Fruit fly (Drosophila melanogaster): ENCODE measurements around the gene CG32547.
A peak's percentile ranks its signal among the peaks of the same experiment; 100 is the strongest.

The CG32547 gene

DNA sequence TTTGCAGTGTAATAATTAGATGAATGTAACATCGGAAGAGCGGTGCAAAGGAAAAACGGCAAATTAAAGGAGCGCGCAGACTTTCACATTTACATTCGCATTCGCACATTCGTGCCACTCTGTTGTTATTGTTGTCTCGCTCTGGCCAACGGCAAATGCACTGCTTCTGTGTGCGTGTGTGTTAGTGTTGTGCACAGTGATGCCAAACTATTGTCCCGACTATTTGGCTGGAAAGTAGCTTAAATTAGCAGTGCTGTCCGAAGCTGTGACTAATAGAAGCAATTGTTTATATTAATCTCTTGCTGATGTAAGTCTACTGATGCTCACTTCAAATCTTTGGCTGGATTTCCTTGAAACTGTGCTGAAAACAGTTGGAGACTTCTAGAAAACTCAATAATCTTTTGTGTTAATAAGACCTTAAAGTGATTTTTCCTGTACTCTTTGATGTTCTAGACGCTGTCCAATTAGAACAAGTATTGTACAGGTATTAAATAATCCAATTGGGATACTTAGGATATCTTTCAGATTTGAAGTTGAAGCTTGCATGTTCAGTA lies 36.8 kb upstream of the CG32547 start:
- no peak for TF ChIP-seq Eip93F (GFP tag; optimal IDR thresholded peaks at IDR 0.05)
- peak; percentile 48 for TF ChIP-seq CG6808 (GFP tag; optimal IDR thresholded peaks at IDR 0.05)
- 0 out of 3 replicates have a peak, but pooled peaks have one; percentile 27 for TF ChIP-seq CG6163 (GFP tag; IDR thresholded peaks at IDR 0.05)
- TF ChIP-seq CG3919 (GFP tag; optimal IDR thresholded peaks at IDR 0.05), result no peak
- TF ChIP-seq Lpt (GFP tag; optimal IDR thresholded peaks at IDR 0.05), result no peak
- no peak for TF ChIP-seq Gug (GFP tag; IDR thresholded peaks at IDR 0.05)
- TF ChIP-seq topi (GFP tag; optimal IDR thresholded peaks at IDR 0.05), result no peak
- peak; percentile 15 for TF ChIP-seq acj6 (GFP tag; optimal IDR thresholded peaks at IDR 0.05)
- no peak for TF ChIP-seq Hr38 (GFP tag; optimal IDR thresholded peaks at IDR 0.05)
- TF ChIP-seq CG3032 (tag; optimal IDR thresholded peaks at IDR 0.05), result no peak
- TF ChIP-seq Sox102F (GFP tag; optimal IDR thresholded peaks at IDR 0.05), result peak; percentile 15
- TF ChIP-seq Hr39 (GFP tag; optimal IDR thresholded peaks at IDR 0.05), result peak; percentile 11
- no peak for TF ChIP-seq Ets96B (tag; optimal IDR thresholded peaks at IDR 0.05)
- peak; percentile 58 for TF ChIP-seq svp (GFP tag)
- no peak for TF ChIP-seq CG6854 (GFP tag; optimal IDR thresholded peaks at IDR 0.05)
- TF ChIP-seq CG9139 (GFP tag; optimal IDR thresholded peaks at IDR 0.05), result no peak
- TF ChIP-seq Smox (GFP tag; optimal IDR thresholded peaks at IDR 0.05), result no peak
- TF ChIP-seq CG15336 (GFP tag; IDR thresholded peaks at IDR 0.05), result no peak
- no peak for TF ChIP-seq Sox15 (GFP tag; optimal IDR thresholded peaks at IDR 0.05)
- no peak for TF ChIP-seq CG7368 (GFP tag; optimal IDR thresholded peaks at IDR 0.05)
- no peak for TF ChIP-seq CG31627 (GFP tag; optimal IDR thresholded peaks at IDR 0.05)
- no peak for TF ChIP-seq Blimp-1 (GFP tag; optimal IDR thresholded peaks at IDR 0.05)
- no peak for TF ChIP-seq Met (GFP tag; optimal IDR thresholded peaks at IDR 0.05)
- TF ChIP-seq CG8319 (GFP tag; optimal IDR thresholded peaks at IDR 0.05), result no peak
- TF ChIP-seq cyc (GFP tag; optimal IDR thresholded peaks at IDR 0.05), result no peak
- 0 out of 3 replicates have a peak, but pooled peaks have one; percentile 24 for TF ChIP-seq eg (GFP tag; IDR thresholded peaks at IDR 0.05)
- TF ChIP-seq CG8119 (GFP tag; IDR thresholded peaks at IDR 0.05), result no peak
- no peak for TF ChIP-seq CG4318 (GFP tag; optimal IDR thresholded peaks at IDR 0.05)
- no peak for TF ChIP-seq Sox14 (GFP tag; optimal IDR thresholded peaks at IDR 0.05)
- no peak for TF ChIP-seq Hr4 (GFP tag; optimal IDR thresholded peaks at IDR 0.05)
- no peak for TF ChIP-seq esn (GFP tag; optimal IDR thresholded peaks at IDR 0.05)
- TF ChIP-seq Eip75B (GFP tag; optimal IDR thresholded peaks at IDR 0.05), result peak; percentile 6
- TF ChIP-seq CG34406 (GFP tag; optimal IDR thresholded peaks at IDR 0.05), result no peak
- TF ChIP-seq achi (GFP tag; optimal IDR thresholded peaks at IDR 0.05), result no peak
- TF ChIP-seq OdsH (GFP tag; optimal IDR thresholded peaks at IDR 0.05), result no peak
- peak in 1 of 2 experiments; percentile 20 for TF ChIP-seq salr (GFP tag; optimal IDR thresholded peaks at IDR 0.05)
- no peak for TF ChIP-seq CG16779 (tag; optimal IDR thresholded peaks at IDR 0.05)
- no peak for TF ChIP-seq dac (GFP tag; optimal IDR thresholded peaks at IDR 0.05)
- no peak for TF ChIP-seq CG11294 (GFP tag; IDR thresholded peaks at IDR 0.05)
- TF ChIP-seq fkh (GFP tag; optimal IDR thresholded peaks at IDR 0.05), result no peak
- no peak for TF ChIP-seq fd59A (GFP tag; optimal IDR thresholded peaks at IDR 0.05)
- no peak for TF ChIP-seq CG6792 (GFP tag; optimal IDR thresholded peaks at IDR 0.05)
- no peak for TF ChIP-seq spab (GFP tag; optimal IDR thresholded peaks at IDR 0.05)
- TF ChIP-seq vri (GFP tag; optimal IDR thresholded peaks at IDR 0.05), result no peak
- no peak for TF ChIP-seq net (GFP tag; optimal IDR thresholded peaks at IDR 0.05)
- TF ChIP-seq fd85E (GFP tag; optimal IDR thresholded peaks at IDR 0.05), result no peak
- no peak for TF ChIP-seq CG8632 (GFP tag; optimal IDR thresholded peaks at IDR 0.05)
- TF ChIP-seq Eip78C (GFP tag), result peak; percentile 39
- no peak for TF ChIP-seq pdm3 (GFP tag; optimal IDR thresholded peaks at IDR 0.05)
- TF ChIP-seq CG10631 (GFP tag; optimal IDR thresholded peaks at IDR 0.05), result no peak
- TF ChIP-seq CG11762 (GFP tag; optimal IDR thresholded peaks at IDR 0.05; ENCODE audit: insufficient read depth), result no peak
- no peak for TF ChIP-seq CG32006 (GFP tag; optimal IDR thresholded peaks at IDR 0.05)
- TF ChIP-seq dsx (GFP tag; optimal IDR thresholded peaks at IDR 0.05; ENCODE audit: poor library complexity, severe bottlenecking), result no peak

All from whole organism, prepupa.